Worm (Caenorhabditis elegans) whole organism, mixed stage, embryonic: ENCODE data around the gene F52C12.6.

Experiments
- blmp-1 ChIP-seq: fragments of 150-350 bp; optimal IDR thresholded peaks from 2 replicates; lab custom pipeline; 2014; ENCODE audit warnings: missing biosample characterization, missing genetic modification characterization
- nhr-12 ChIP-seq: fragments of 150-350 bp; optimal IDR thresholded peaks from 2 replicates; lab custom pipeline; 2014; ENCODE audit warnings: missing biosample characterization, missing genetic modification characterization
- nhr-237 ChIP-seq: fragments of 150-350 bp; optimal IDR thresholded peaks from 2 replicates; lab custom pipeline; 2014; ENCODE audit warnings: missing biosample characterization, missing genetic modification characterization
- nhr-28 ChIP-seq: fragments of 150-350 bp; optimal IDR thresholded peaks from 2 replicates; lab custom pipeline; 2014; ENCODE audit warnings: missing biosample characterization, missing genetic modification characterization
- nhr-76 ChIP-seq: sonication (generic microtip); optimal IDR thresholded peaks from 2 replicates; lab custom pipeline; 2017; ENCODE audit warnings: missing biosample characterization, missing genetic modification characterization
- sem-2 ChIP-seq: fragments of 200-800 bp; sonication (Bioruptor generic); optimal IDR thresholded peaks from 2 replicates; lab custom pipeline; 2018; ENCODE audit warnings: mild to moderate bottlenecking, missing genetic modification characterization, missing compliant biosample characterization
- unc-39 ChIP-seq: fragments of 150-350 bp; optimal IDR thresholded peaks from 2 replicates; lab custom pipeline; 2014; ENCODE audit warnings: missing biosample characterization, missing genetic modification characterization
- unc-62 ChIP-seq: fragments of 150-350 bp; optimal IDR thresholded peaks from 2 replicates; lab custom pipeline; 2014; ENCODE audit warnings: missing biosample characterization, missing genetic modification reagents, missing genetic modification characterization

ce11 chrIV:1920513-1920912 lies 36.0 kb upstream of the F52C12.6 start:
- TF ChIP-seq blmp-1: no peak
- TF ChIP-seq nhr-76 (tag; lab: Kevin White, UChicago): no peak
- TF ChIP-seq unc-62 (GFP tag; lab: Kevin White, UChicago): no peak
- no peak for TF ChIP-seq nhr-28 (tag; lab: Kevin White, UChicago)
- no peak for TF ChIP-seq nhr-12
- no peak for TF ChIP-seq nhr-237 (tag; lab: Kevin White, UChicago)
- TF ChIP-seq sem-2 (GFP tag; lab: Kevin White, UChicago): no peak
- TF ChIP-seq unc-39 (tag; lab: Kevin White, UChicago): no peak
